Fruit fly (Drosophila melanogaster) S2 (cell line): Measurements from ENCODE around the gene CG14841.

Experiments
- CG8478 ChIP-seq: fragments of >200 bp; optimal IDR thresholded peaks from 2 replicates; lab custom pipeline; 2018
- CTCF ChIP-seq, 2 experiments: fragments of >200 bp; optimal IDR thresholded peaks; 2 replicates each; lab custom pipeline; 2018

dm6 chr3R:14285059-14285953 lies 23.1 kb upstream of the CG14841 start:
- no peak for TF ChIP-seq CG8478 (lab: Kevin White, UChicago)
- no peak for TF ChIP-seq CTCF (optimal IDR thresholded peaks at IDR 0.05; lab: Kevin White, UChicago)
